Fruit fly (Drosophila melanogaster): Measurements from ENCODE around the gene Npc2b.

Npc2b gene

DNA sequence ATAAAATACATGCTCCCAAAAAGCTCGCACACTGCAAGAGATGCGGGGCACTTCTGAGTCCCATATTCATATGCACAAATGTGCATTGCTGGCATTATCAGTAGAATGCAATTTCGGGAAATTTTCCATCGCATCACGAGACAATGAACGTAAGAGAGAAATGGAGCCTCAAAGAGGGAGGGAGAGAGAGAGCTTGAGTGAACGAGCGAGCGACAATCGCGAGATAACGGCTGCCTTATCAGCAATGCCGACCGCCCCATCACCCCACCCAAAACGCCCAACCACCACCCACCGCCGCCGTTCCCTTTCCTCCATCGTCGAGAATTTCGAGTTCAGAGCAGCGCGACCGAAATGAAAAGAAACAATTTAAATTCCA is 33.4 kb upstream of the Npc2b start:
- TF ChIP-seq vvl (GFP tag; IDR thresholded peaks at IDR 0.05) (peak; percentile 43; the same call in 1 of the 2 replicates), Antp (GFP tag; optimal IDR thresholded peaks at IDR 0.05) (no peak), crp (GFP tag; optimal IDR thresholded peaks at IDR 0.05) (no peak), da (GFP tag; optimal IDR thresholded peaks at IDR 0.05) (no peak), cg (GFP tag; optimal IDR thresholded peaks at IDR 0.05) (peak; percentile 21), cwo (GFP tag; optimal IDR thresholded peaks at IDR 0.05) (peak; percentile 83), GATAe (GFP tag; conservative IDR thresholded peaks at IDR 0.05) (peak; percentile 94), sd (tag; optimal IDR thresholded peaks at IDR 0.05) (peak; percentile 92), CG10543 (GFP tag; optimal IDR thresholded peaks at IDR 0.05) (peak; percentile 73), CG7357 (GFP tag; IDR thresholded peaks at IDR 0.05) (no peak), Drgx (GFP tag; IDR thresholded peaks at IDR 0.05) (peak; percentile 33; the same call in 1 of the 2 replicates), CG13287 (GFP tag; IDR thresholded peaks at IDR 0.05; ENCODE audit: partially characterized antibody) (peak; percentile 25; the same call in 1 of the 2 replicates), crol (GFP tag; IDR thresholded peaks at IDR 0.05) (peak; percentile 99), rib (GFP tag; IDR thresholded peaks at IDR 0.05) (0 out of 2 replicates have a peak, but pooled peaks have one; percentile 35), abd-A (tag; optimal IDR thresholded peaks at IDR 0.05) (peak; percentile 74), CG10654 (GFP tag; optimal IDR thresholded peaks at IDR 0.05) (no peak), CG8290 (GFP tag; optimal IDR thresholded peaks at IDR 0.05) (no peak), CG8290 (tag; optimal IDR thresholded peaks at IDR 0.05) (peak in 1 of 2 experiments; percentile 56), mirr (GFP tag; optimal IDR thresholded peaks at IDR 0.05) (peak; percentile 55), CG3163 (GFP tag; optimal IDR thresholded peaks at IDR 0.05) (peak; percentile 54), Awh (GFP tag; IDR thresholded peaks at IDR 0.05) (peak; percentile 28; the same call in 1 of the 2 replicates), CG16779 (GFP tag; IDR thresholded peaks at IDR 0.05) (0 out of 2 replicates have a peak, but pooled peaks have one; percentile 11), CG42726 (GFP tag; IDR thresholded peaks at IDR 0.05; ENCODE audit: partially characterized antibody) (0 out of 2 replicates have a peak, but pooled peaks have one; percentile 20), CG34376 (GFP tag; optimal IDR thresholded peaks at IDR 0.05) (peak; percentile 32), CG7745 (tag; optimal IDR thresholded peaks at IDR 0.05) (no peak), NFAT (GFP tag; IDR thresholded peaks at IDR 0.05) (peak; percentile 58; the same call in 1 of the 2 replicates), Rx (GFP tag; IDR thresholded peaks at IDR 0.05) (no peak), z (GFP tag; IDR thresholded peaks at IDR 0.05) (peak; percentile 76; the same call in 2 of the 3 replicates), CG1602 (GFP tag; optimal IDR thresholded peaks at IDR 0.05) (no peak), CG1832 (GFP tag; optimal IDR thresholded peaks at IDR 0.05) (no peak), chinmo (GFP tag; IDR thresholded peaks at IDR 0.05; ENCODE audit: partially characterized antibody) (peak; percentile 78; the same call in 3 of the 4 replicates), CG2199 (GFP tag; IDR thresholded peaks at IDR 0.05) (0 out of 3 replicates have a peak, but pooled peaks have one; percentile 48), CG34422 (GFP tag; IDR thresholded peaks at IDR 0.05) (peak; percentile 6; the same call in 1 of the 3 replicates), E2f2 (GFP tag; IDR thresholded peaks at IDR 0.05) (0 out of 2 replicates have a peak, but pooled peaks have one; percentile 2), Trl (optimal IDR thresholded peaks at IDR 0.05) (peak; percentile 53), Trl (GFP tag; optimal IDR thresholded peaks at IDR 0.05) (no peak), CG12769 (tag; optimal IDR thresholded peaks at IDR 0.05) (peak; percentile 66), ci (GFP tag; IDR thresholded peaks at IDR 0.05) (peak; percentile 29; the same call in 1 of the 3 replicates), onecut (GFP tag; IDR thresholded peaks at IDR 0.05) (no peak), unc-4 (GFP tag; IDR thresholded peaks at IDR 0.05; ENCODE audit: partially characterized antibody) (0 out of 2 replicates have a peak, but pooled peaks have one; percentile 24), tio (GFP tag; optimal IDR thresholded peaks at IDR 0.05) (no peak), CG4854 (GFP tag; optimal IDR thresholded peaks at IDR 0.05) (no peak), CG31365 (tag; optimal IDR thresholded peaks at IDR 0.05) (no peak), Adf1 (GFP tag; IDR thresholded peaks at IDR 0.05) (peak; percentile 52), CG34224 (GFP tag; IDR thresholded peaks at IDR 0.05; ENCODE audit: partially characterized antibody) (peak; percentile 11; the same call in 1 of the 3 replicates), grn (GFP tag; optimal IDR thresholded peaks at IDR 0.05) (peak; percentile 69), exex (tag; optimal IDR thresholded peaks at IDR 0.05) (peak; percentile 6)

Data from whole organism, embryonic.